Fruit fly (Drosophila melanogaster) whole organism, embryonic: ENCODE data around the gene CG42674.

ENCODE experiments used
- Aef1 ChIP-seq: fragments of 200-800 bp; sonication (Bioruptor generic); IDR thresholded peaks from 3 replicates; pipeline ENCODE4 v1.3.6; 2022; ENCODE audit warnings: missing biosample characterization, missing genetic modification characterization
- Atf3 ChIP-seq: fragments of 200-800 bp; sonication (Bioruptor generic); optimal IDR thresholded peaks from 3 replicates; lab custom pipeline; 2016; ENCODE audit warnings: missing biosample characterization, missing genetic modification characterization
- BtbVII ChIP-seq: fragments of 200-800 bp; sonication (Bioruptor generic); optimal IDR thresholded peaks from 3 replicates; lab custom pipeline; 2017; ENCODE audit warnings: missing biosample characterization, mild to moderate bottlenecking, missing genetic modification characterization
- CG11560 ChIP-seq: fragments of 200-800 bp; sonication (Bioruptor generic); IDR thresholded peaks from 3 replicates; pipeline ENCODE4 v1.3.6; 2022; ENCODE audit warnings: missing biosample characterization, missing genetic modification characterization
- CG13775 ChIP-seq: fragments of 200-800 bp; sonication (Bioruptor generic); optimal IDR thresholded peaks from 3 replicates; lab custom pipeline; 2017; ENCODE audit warnings: missing biosample characterization, mild to moderate bottlenecking, missing genetic modification characterization
- CG14965 ChIP-seq: fragments of 200-800 bp; sonication (Bioruptor generic); optimal IDR thresholded peaks from 2 replicates; lab custom pipeline; 2016; ENCODE audit warnings: missing biosample characterization, missing genetic modification characterization, borderline replicate concordance
- CG15514 ChIP-seq: fragments of 200-800 bp; sonication (Bioruptor generic); optimal IDR thresholded peaks from 3 replicates; lab custom pipeline; 2017; ENCODE audit warnings: missing biosample characterization, missing genetic modification characterization, mild to moderate bottlenecking, moderate library complexity, missing genetic modification reagents
- CG17361 ChIP-seq: fragments of 200-800 bp; sonication (Bioruptor generic); IDR thresholded peaks from 3 replicates; pipeline ENCODE4 v1.3.6; 2022; ENCODE audit warnings: missing biosample characterization, missing genetic modification characterization
- CG18619 ChIP-seq: fragments of 200-800 bp; sonication (Bioruptor generic); optimal IDR thresholded peaks from 3 replicates; lab custom pipeline; 2017; ENCODE audit warnings: missing biosample characterization, mild to moderate bottlenecking, missing genetic modification characterization
- CG18764 ChIP-seq: fragments of 200-800 bp; sonication (Bioruptor generic); optimal IDR thresholded peaks from 3 replicates; lab custom pipeline; 2016; ENCODE audit warnings: missing biosample characterization, missing genetic modification characterization
- CG2199 ChIP-seq: fragments of 200-800 bp; sonication (Bioruptor generic); IDR thresholded peaks from 3 replicates; pipeline ENCODE4 v1.3.6; 2022; ENCODE audit warnings: missing biosample characterization, missing genetic modification characterization
- CG5953 ChIP-seq: fragments of 200-800 bp; sonication (Bioruptor generic); IDR thresholded peaks from 2 replicates; pipeline ENCODE4 v1.3.6; 2022; ENCODE audit warnings: missing biosample characterization, missing genetic modification characterization
- CG6791 ChIP-seq: fragments of 200-800 bp; sonication (Bioruptor generic); IDR thresholded peaks from 3 replicates; pipeline ENCODE4 v1.3.6; 2022; ENCODE audit warnings: missing biosample characterization, missing genetic modification characterization; ENCODE audit not compliant: partially characterized antibody
- CG8944 ChIP-seq: fragments of 200-800 bp; sonication (Bioruptor generic); optimal IDR thresholded peaks from 3 replicates; lab custom pipeline; 2016; ENCODE audit warnings: missing biosample characterization, missing genetic modification characterization
- Dp ChIP-seq: fragments of 200-800 bp; sonication (Bioruptor generic); optimal IDR thresholded peaks from 2 replicates; lab custom pipeline; 2018; ENCODE audit warnings: missing biosample characterization, mild to moderate bottlenecking, missing genetic modification characterization, moderate library complexity
- Elba2 ChIP-seq: fragments of 200-800 bp; sonication (Bioruptor generic); optimal IDR thresholded peaks from 3 replicates; lab custom pipeline; 2016; ENCODE audit warnings: missing biosample characterization, missing genetic modification characterization
- Ets65A ChIP-seq: fragments of 200-800 bp; sonication (Bioruptor generic); peaks from one replicate; lab custom pipeline; 2016; ENCODE audit warnings: missing biosample characterization, missing genetic modification characterization
- Fer3 ChIP-seq: fragments of 200-800 bp; sonication (Bioruptor generic); optimal IDR thresholded peaks from 2 replicates; lab custom pipeline; 2018; ENCODE audit warnings: missing biosample characterization, mild to moderate bottlenecking, missing genetic modification characterization, moderate library complexity
- HLH4C ChIP-seq: fragments of 200-800 bp; sonication (Bioruptor generic); IDR thresholded peaks from 3 replicates; pipeline ENCODE4 v1.3.6; 2022; ENCODE audit warnings: missing biosample characterization, missing genetic modification characterization; ENCODE audit not compliant: partially characterized antibody
- Hmx ChIP-seq: fragments of 200-800 bp; sonication (Bioruptor generic); optimal IDR thresholded peaks from 2 replicates; lab custom pipeline; 2016; ENCODE audit warnings: missing biosample characterization, missing genetic modification characterization
- Kr ChIP-seq: fragments of 200-800 bp; sonication (Bioruptor generic); optimal IDR thresholded peaks from 2 replicates; lab custom pipeline; 2017; ENCODE audit warnings: missing biosample characterization, mild to moderate bottlenecking, missing genetic modification characterization
- Myb ChIP-seq: fragments of 200-800 bp; sonication (Bioruptor generic); optimal IDR thresholded peaks from 2 replicates; lab custom pipeline; 2016; ENCODE audit warnings: missing biosample characterization, missing genetic modification characterization
- Neu2 ChIP-seq: fragments of 200-800 bp; sonication (Bioruptor generic); optimal IDR thresholded peaks from 3 replicates; lab custom pipeline; 2016; ENCODE audit warnings: missing biosample characterization, missing genetic modification characterization, borderline replicate concordance
- Oaz ChIP-seq: fragments of 200-800 bp; sonication (Bioruptor generic); IDR thresholded peaks from 2 replicates; pipeline ENCODE4 v1.3.6; 2022; ENCODE audit warnings: missing biosample characterization, missing genetic modification characterization
- Pdp1 ChIP-seq, 2 experiments: fragments of 200-800 bp; sonication (Bioruptor generic); optimal IDR thresholded peaks; 3 replicates each; lab custom pipeline; 2016; ENCODE audit warnings: missing biosample characterization in 2 of 2, missing genetic modification characterization in 2 of 2, mild to moderate bottlenecking in 1 of 2, moderate library complexity in 1 of 2
- Scr ChIP-seq: fragments of 200-800 bp; sonication (Bioruptor generic); IDR thresholded peaks from 2 replicates; pipeline ENCODE4 v1.3.6; 2022; ENCODE audit warnings: missing biosample characterization, missing genetic modification characterization; ENCODE audit not compliant: partially characterized antibody
- ara ChIP-seq: fragments of 200-800 bp; sonication (Bioruptor generic); IDR thresholded peaks from 2 replicates; pipeline ENCODE4 v1.3.6; 2022; ENCODE audit warnings: missing biosample characterization, missing genetic modification characterization
- bbx ChIP-seq: fragments of 200-800 bp; sonication (Bioruptor generic); IDR thresholded peaks from 2 replicates; pipeline ENCODE4 v1.3.6; 2022; ENCODE audit warnings: missing biosample characterization, missing genetic modification characterization; ENCODE audit not compliant: partially characterized antibody
- bigmax ChIP-seq: fragments of 200-800 bp; sonication (Bioruptor generic); optimal IDR thresholded peaks from 2 replicates; lab custom pipeline; 2018; ENCODE audit warnings: missing biosample characterization, mild to moderate bottlenecking, missing genetic modification characterization
- bsh ChIP-seq, 2 experiments: fragments of 200-800 bp; sonication (Bioruptor generic); optimal IDR thresholded peaks; 2 replicates each; lab custom pipeline; 2017 to 2018; ENCODE audit warnings: mild to moderate bottlenecking in 2 of 2, missing biosample characterization in 2 of 2, missing genetic modification characterization in 2 of 2, moderate library complexity in 1 of 2
- chm ChIP-seq: fragments of 200-800 bp; sonication (Bioruptor generic); IDR thresholded peaks from 2 replicates; pipeline ENCODE4 v1.3.6; 2022; ENCODE audit warnings: missing biosample characterization, missing genetic modification characterization
- disco-r ChIP-seq: fragments of 200-800 bp; sonication (Bioruptor generic); optimal IDR thresholded peaks from 2 replicates; lab custom pipeline; 2016; ENCODE audit warnings: missing biosample characterization, missing genetic modification characterization
- ewg ChIP-seq: fragments of 200-800 bp; sonication (Bioruptor generic); optimal IDR thresholded peaks from 3 replicates; lab custom pipeline; 2017; ENCODE audit warnings: mild to moderate bottlenecking, missing biosample characterization, missing genetic modification reagents, missing genetic modification characterization
- gsb-n ChIP-seq: fragments of 200-800 bp; sonication (Bioruptor generic); optimal IDR thresholded peaks from 3 replicates; lab custom pipeline; 2018; ENCODE audit warnings: missing biosample characterization, mild to moderate bottlenecking, missing genetic modification characterization
- hbn ChIP-seq: fragments of 200-800 bp; sonication (Bioruptor generic); IDR thresholded peaks from 2 replicates; pipeline ENCODE4 v1.3.6; 2022; ENCODE audit warnings: missing biosample characterization, missing genetic modification characterization; ENCODE audit not compliant: partially characterized antibody
- inv ChIP-seq: fragments of 200-800 bp; sonication (Bioruptor generic); IDR thresholded peaks from 2 replicates; pipeline ENCODE4 v1.3.6; 2022; ENCODE audit warnings: missing biosample characterization, missing genetic modification characterization; ENCODE audit not compliant: partially characterized antibody
- pzg ChIP-seq: fragments of 200-800 bp; sonication (Bioruptor generic); optimal IDR thresholded peaks from 3 replicates; lab custom pipeline; 2018; ENCODE audit warnings: missing biosample characterization, mild to moderate bottlenecking, missing genetic modification characterization, moderate library complexity
- repo ChIP-seq: fragments of 200-800 bp; sonication (Bioruptor generic); optimal IDR thresholded peaks from 2 replicates; lab custom pipeline; 2016; ENCODE audit warnings: missing biosample characterization, missing genetic modification characterization
- rib ChIP-seq: fragments of 200-800 bp; sonication (Bioruptor generic); IDR thresholded peaks from 2 replicates; pipeline ENCODE4 v1.3.6; 2022; ENCODE audit warnings: missing biosample characterization, missing genetic modification characterization
- run ChIP-seq: fragments of 200-800 bp; sonication (Bioruptor generic); optimal IDR thresholded peaks from 3 replicates; lab custom pipeline; 2018; ENCODE audit warnings: missing biosample characterization, mild to moderate bottlenecking, missing genetic modification characterization
- schlank ChIP-seq: fragments of 200-800 bp; sonication (Bioruptor generic); optimal IDR thresholded peaks from 2 replicates; lab custom pipeline; 2018; ENCODE audit warnings: missing biosample characterization, mild to moderate bottlenecking, missing genetic modification characterization
- sd ChIP-seq: fragments of 200-800 bp; sonication (Bioruptor generic); optimal IDR thresholded peaks from 3 replicates; lab custom pipeline; 2018; ENCODE audit warnings: missing biosample characterization, mild to moderate bottlenecking, missing genetic modification characterization, moderate library complexity
- sens ChIP-seq: fragments of 200-800 bp; sonication (Bioruptor generic); peaks from one replicate; lab custom pipeline; 2016; ENCODE audit warnings: missing biosample characterization, missing genetic modification characterization
- shn ChIP-seq: fragments of 200-800 bp; sonication (Bioruptor generic); optimal IDR thresholded peaks from 3 replicates; lab custom pipeline; 2016; ENCODE audit warnings: missing biosample characterization, missing genetic modification characterization
- so ChIP-seq: fragments of 200-800 bp; sonication (Bioruptor generic); IDR thresholded peaks from 3 replicates; pipeline ENCODE4 v1.3.6; 2022; ENCODE audit warnings: missing biosample characterization, missing genetic modification characterization
- sob ChIP-seq: fragments of 200-800 bp; sonication (Bioruptor generic); IDR thresholded peaks from 2 replicates; pipeline ENCODE4 v1.3.6; 2022; ENCODE audit warnings: missing biosample characterization, missing genetic modification characterization
- sug ChIP-seq: fragments of 200-800 bp; optimal IDR thresholded peaks from 2 replicates; lab custom pipeline; 2019; ENCODE audit warnings: missing biosample characterization, mild to moderate bottlenecking, missing genetic modification characterization, moderate library complexity
- vnd ChIP-seq: fragments of 200-800 bp; sonication (Bioruptor generic); IDR thresholded peaks from 3 replicates; pipeline ENCODE4 v1.3.6; 2022; ENCODE audit warnings: missing biosample characterization, missing genetic modification characterization; ENCODE audit not compliant: partially characterized antibody

CG42674 gene

DNA sequence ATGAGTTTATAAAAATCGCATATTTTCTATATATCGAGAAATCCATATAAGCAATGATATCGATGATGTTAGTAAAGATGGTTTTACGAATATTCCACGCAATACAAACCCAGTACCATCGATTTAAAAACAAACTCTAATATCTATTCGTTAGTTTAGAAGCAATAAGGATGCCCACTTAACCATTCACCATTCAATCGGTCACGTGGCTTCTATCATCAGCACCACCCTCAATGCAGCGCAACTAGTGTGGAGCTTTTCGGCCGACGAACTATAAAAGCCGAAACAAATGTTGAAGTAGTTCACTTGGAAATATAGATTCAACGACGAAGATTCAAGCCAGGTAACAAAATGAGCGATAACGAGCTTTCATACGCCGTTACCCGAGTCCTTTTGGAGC, 33.3 kb upstream of the CG42674 start, which contains the start of gene CG13813:
TSS of gene CG13813 (plus strand) at position 301 of the 400 bp plus-strand sequence.
- TF ChIP-seq bbx (GFP tag; lab: Robert Waterston, UW) (no peak), CG15514 (no peak), repo (GFP tag; lab: Kevin White, UChicago) (no peak), Dp (no peak), Elba2 (GFP tag; lab: Kevin White, UChicago) (no peak), CG18619 (GFP tag; lab: Kevin White, UChicago) (no peak), schlank (tag; lab: Kevin White, UChicago) (no peak)
- TF ChIP-seq, all 482 proteins: peak for 0

DNA sequence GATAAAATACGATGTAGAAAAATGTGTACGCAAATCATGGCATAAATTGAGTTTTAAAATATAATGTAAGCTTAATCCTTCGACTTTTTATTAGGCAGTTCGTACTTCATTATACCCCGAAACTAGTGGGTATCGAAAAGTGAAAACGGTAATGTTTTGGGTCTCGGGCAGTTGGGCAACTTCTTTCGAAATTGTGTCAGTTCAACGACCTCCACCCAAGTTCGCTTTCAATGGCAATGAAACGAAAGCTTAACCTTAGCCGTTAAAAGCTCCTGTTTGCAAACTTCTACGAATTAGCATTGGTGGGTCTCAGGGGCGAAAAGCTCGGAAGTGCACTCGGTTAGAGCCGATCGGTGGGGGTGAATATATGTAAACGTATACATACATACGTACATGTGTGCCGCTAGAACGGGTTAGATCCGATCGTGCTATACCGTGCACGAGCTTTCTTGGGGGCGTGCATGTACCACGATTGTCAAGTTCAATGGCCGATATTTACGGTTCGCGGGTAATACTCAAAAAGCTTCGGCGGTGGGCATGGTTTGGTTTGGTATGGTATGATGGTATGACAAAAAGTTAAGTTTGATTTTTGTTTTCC, 32.2 kb upstream of the CG42674 start:
- TF ChIP-seq run (tag; lab: Kevin White, UChicago) (no peak), CG17361 (GFP tag; lab: Robert Waterston, UW) (no peak), CG5953 (GFP tag; lab: Robert Waterston, UW) (0 out of 2 replicates have a peak, but pooled peaks have one; percentile 10), sens (GFP tag; lab: Kevin White, UChicago) (peak; percentile 46), BtbVII (GFP tag; lab: Kevin White, UChicago) (no peak), sd (tag; lab: Kevin White, UChicago) (no peak), bigmax (GFP tag; lab: Kevin White, UChicago) (peak; percentile 43), ara (GFP tag; lab: Robert Waterston, UW) (no peak), CG14965 (GFP tag; lab: Kevin White, UChicago) (no peak), Ets65A (GFP tag; lab: Kevin White, UChicago) (no peak), Hmx (GFP tag; lab: Kevin White, UChicago) (no peak), Oaz (GFP tag; lab: Robert Waterston, UW) (no peak), inv (GFP tag; lab: Robert Waterston, UW) (peak; percentile 41; the same call in 1 of the 2 replicates), chm (no peak), hbn (GFP tag; lab: Robert Waterston, UW) (no peak), so (GFP tag; lab: Robert Waterston, UW) (no peak), ewg (no peak), CG13775 (GFP tag; lab: Kevin White, UChicago) (no peak), pzg (GFP tag; lab: Kevin White, UChicago) (peak; percentile 4), CG2199 (no peak), Myb (GFP tag; lab: Kevin White, UChicago) (peak; percentile 47), sug (tag; lab: Kevin White, UChicago) (no peak), Fer3 (tag; lab: Kevin White, UChicago) (no peak), Scr (GFP tag; lab: Robert Waterston, UW) (peak; percentile 48; the same call in 1 of the 2 replicates), Aef1 (GFP tag; lab: Robert Waterston, UW) (no peak), HLH4C (GFP tag; lab: Robert Waterston, UW) (no peak), CG6791 (GFP tag; lab: Robert Waterston, UW) (no peak), gsb-n (tag; lab: Kevin White, UChicago) (no peak), rib (GFP tag; lab: Robert Waterston, UW) (peak; percentile 33; the same call in 1 of the 2 replicates), Neu2 (GFP tag; lab: Kevin White, UChicago) (no peak), CG11560 (tag; lab: Robert Waterston, UW) (no peak), bsh (GFP tag; optimal IDR thresholded peaks at IDR 0.05; lab: Kevin White, UChicago) (peak in 1 of 2 experiments; percentile 23), Atf3 (GFP tag; lab: Kevin White, UChicago) (no peak), Pdp1 (GFP tag; optimal IDR thresholded peaks at IDR 0.05; lab: Kevin White, UChicago) (no peak), disco-r (GFP tag; lab: Kevin White, UChicago) (no peak), vnd (GFP tag; lab: Robert Waterston, UW) (0 out of 3 replicates have a peak, but pooled peaks have one; percentile 33), CG8944 (GFP tag; lab: Kevin White, UChicago) (no peak), CG18764 (GFP tag; lab: Kevin White, UChicago) (no peak), Kr (GFP tag; lab: Kevin White, UChicago) (no peak), bbx (GFP tag; lab: Robert Waterston, UW) (no peak), shn (GFP tag; lab: Kevin White, UChicago) (no peak), sob (GFP tag; lab: Robert Waterston, UW) (peak; percentile 39; the same call in 1 of the 2 replicates)
